Worm (Caenorhabditis elegans) whole organism, L2 larva: ENCODE measurements around the gene lir-1.

ENCODE experiments used
- aly-2 ChIP-seq: fragments of 150-350 bp; optimal IDR thresholded peaks from 2 replicates; lab custom pipeline; 2014; ENCODE audit warnings: missing biosample characterization, missing genetic modification characterization
- egl-27 ChIP-seq: sonication (generic microtip); optimal IDR thresholded peaks from 3 replicates; lab custom pipeline; 2017; ENCODE audit warnings: missing biosample characterization, missing genetic modification reagents, missing genetic modification characterization
- elt-3 ChIP-seq: sonication (generic microtip); optimal IDR thresholded peaks from 2 replicates; lab custom pipeline; 2017; ENCODE audit warnings: missing biosample characterization, missing genetic modification characterization
- snpc-4 ChIP-seq: fragments of 150-350 bp; optimal IDR thresholded peaks from 2 replicates; lab custom pipeline; 2014; ENCODE audit warnings: missing biosample characterization, missing genetic modification characterization
- zag-1 ChIP-seq: fragments of 150-350 bp; optimal IDR thresholded peaks from 2 replicates; lab custom pipeline; 2014; ENCODE audit warnings: missing biosample characterization, missing genetic modification characterization
- ztf-4 ChIP-seq: fragments of 150-350 bp; optimal IDR thresholded peaks from 2 replicates; lab custom pipeline; 2014; ENCODE audit warnings: missing biosample characterization, missing genetic modification characterization

ce11 chrII:7693929-7694328 is 22.1 kb downstream of the lir-1 start, which contains the start of gene nhx-2:
- no peak for TF ChIP-seq snpc-4 (tag; lab: Kevin White, UChicago)
- no peak for TF ChIP-seq elt-3 (tag; lab: Kevin White, UChicago)
- no peak for TF ChIP-seq egl-27 (tag; lab: Kevin White, UChicago)
- no peak for TF ChIP-seq zag-1
- no peak for TF ChIP-seq ztf-4 (tag; lab: Kevin White, UChicago)
- TF ChIP-seq aly-2 (tag; lab: Kevin White, UChicago) = no peak
